ENCODE assay signal across 2 fruit fly cellular contexts in the genomic region with DNA sequence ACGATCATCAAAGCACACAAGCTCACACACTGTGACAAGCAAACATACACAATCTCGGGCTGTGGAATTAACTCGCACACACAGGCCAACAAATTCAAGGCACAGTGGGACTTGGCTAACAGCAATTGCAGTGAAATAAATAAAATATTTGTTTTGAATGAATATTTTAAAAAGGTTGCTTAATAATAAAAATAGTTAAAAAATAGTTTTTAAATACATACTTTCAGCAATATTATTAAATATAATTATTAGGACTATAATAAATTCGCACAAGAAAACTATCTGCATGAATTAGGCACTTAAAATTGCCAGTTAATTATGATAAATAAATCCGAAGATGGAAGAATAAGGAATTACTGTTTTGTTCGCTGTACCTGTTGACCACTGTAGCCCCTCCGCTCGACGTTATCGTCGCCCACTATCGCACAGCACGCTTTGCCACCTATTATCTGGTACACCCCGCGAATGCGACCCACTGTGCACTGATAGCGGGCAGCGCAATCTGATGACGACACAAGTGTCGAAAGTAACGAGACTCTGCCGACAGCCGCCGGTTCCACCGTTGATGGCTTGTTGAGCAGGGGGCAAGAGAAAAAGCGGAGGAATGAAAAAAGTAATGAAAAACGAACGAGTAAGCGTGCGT.
TF ChIP-seq lines count a peak whose summit lies in the region.

No protein-coding gene starts in this region.

TF ChIP-seq in whole organism, embryonic, 481 proteins besides CTCF, POLR2A, EP300 and RAD21 (continued from another document and continues in another):
- TF ChIP-seq HmgZ (tag; optimal IDR thresholded peaks at IDR 0.05; lab: Kevin White, UChicago) (peak; percentile 97), CG34376 (GFP tag; optimal IDR thresholded peaks at IDR 0.05; lab: Kevin White, UChicago) (peak; percentile 98), dimm (GFP tag; IDR thresholded peaks at IDR 0.05; lab: Robert Waterston, UW) (peak; percentile 91), CG13624 (GFP tag; optimal IDR thresholded peaks at IDR 0.05; lab: Kevin White, UChicago) (peak; percentile 84), Optix (GFP tag; IDR thresholded peaks at IDR 0.05; lab: Robert Waterston, UW) (peak; percentile 83), CG9215 (GFP tag; IDR thresholded peaks at IDR 0.05; lab: Robert Waterston, UW) (peak; percentile 97), BEAF-32 (GFP tag; optimal IDR thresholded peaks at IDR 0.05; lab: Kevin White, UChicago) (peak; percentile 37), crc (GFP tag; optimal IDR thresholded peaks at IDR 0.05; lab: Kevin White, UChicago) (peak; percentile 67), CG7745 (tag; optimal IDR thresholded peaks at IDR 0.05; lab: Kevin White, UChicago) (no peak), pho (GFP tag; optimal IDR thresholded peaks at IDR 0.05; lab: Kevin White, UChicago) (peak; percentile 87), Max (GFP tag; optimal IDR thresholded peaks at IDR 0.05; lab: Kevin White, UChicago) (peak; percentile 97), nerfin-2 (GFP tag; IDR thresholded peaks at IDR 0.05; lab: Robert Waterston, UW; ENCODE audit: partially characterized antibody) (0 out of 2 replicates have a peak, but pooled peaks have one; percentile 25), CoRest (tag; optimal IDR thresholded peaks at IDR 0.05; lab: Kevin White, UChicago) (peak; percentile 99), CG10209 (GFP tag; optimal IDR thresholded peaks at IDR 0.05; lab: Kevin White, UChicago) (peak; percentile 99), CG8944 (GFP tag; optimal IDR thresholded peaks at IDR 0.05; lab: Kevin White, UChicago) (peak; percentile 70), CG10959 (GFP tag; IDR thresholded peaks at IDR 0.05; lab: Robert Waterston, UW) (peak; percentile 86), CG16863 (GFP tag; optimal IDR thresholded peaks at IDR 0.05; lab: Kevin White, UChicago) (peak; percentile 84), CG14050 (GFP tag; IDR thresholded peaks at IDR 0.05; lab: Robert Waterston, UW) (peak; percentile 93), CG7963 (GFP tag; IDR thresholded peaks at IDR 0.05; lab: Robert Waterston, UW; ENCODE audit: partially characterized antibody) (0 out of 3 replicates have a peak, but pooled peaks have one; percentile 26), CG4730 (GFP tag; IDR thresholded peaks at IDR 0.05; lab: Robert Waterston, UW) (peak; percentile 94), CG10979 (tag; optimal IDR thresholded peaks at IDR 0.05; lab: Kevin White, UChicago) (peak; percentile 99), CG8478 (optimal IDR thresholded peaks at IDR 0.05; lab: Kevin White, UChicago) (no peak), CG31365 (tag; optimal IDR thresholded peaks at IDR 0.05; lab: Kevin White, UChicago) (peak; percentile 46), TFAM (GFP tag; optimal IDR thresholded peaks at IDR 0.05; lab: Kevin White, UChicago) (peak; percentile 77), hb (GFP tag; IDR thresholded peaks at IDR 0.05; lab: Robert Waterston, UW; ENCODE audit: partially characterized antibody) (0 out of 3 replicates have a peak, but pooled peaks have one; percentile 50), CG3838 (GFP tag; optimal IDR thresholded peaks at IDR 0.05; lab: Kevin White, UChicago) (peak; percentile 88), Fer1 (GFP tag; optimal IDR thresholded peaks at IDR 0.05; lab: Kevin White, UChicago) (peak; percentile 99), scrt (GFP tag; optimal IDR thresholded peaks at IDR 0.05; lab: Kevin White, UChicago) (peak; percentile 94), da (GFP tag; optimal IDR thresholded peaks at IDR 0.05; lab: Kevin White, UChicago) (peak; percentile 77), MESR4 (GFP tag; optimal IDR thresholded peaks at IDR 0.05; lab: Kevin White, UChicago) (peak; percentile 29), CG1647 (GFP tag; optimal IDR thresholded peaks at IDR 0.05; lab: Kevin White, UChicago) (peak; percentile 69), Dbx (GFP tag; IDR thresholded peaks at IDR 0.05; lab: Robert Waterston, UW) (peak; percentile 97), hth (optimal IDR thresholded peaks at IDR 0.05; lab: Kevin White, UChicago) (no peak), CG8388 (GFP tag; optimal IDR thresholded peaks at IDR 0.05; lab: Kevin White, UChicago) (peak; percentile 97), onecut (GFP tag; IDR thresholded peaks at IDR 0.05; lab: Robert Waterston, UW) (peak; percentile 92), zen2 (GFP tag; IDR thresholded peaks at IDR 0.05; lab: Robert Waterston, UW; ENCODE audit: partially characterized antibody) (no peak), nau (GFP tag; optimal IDR thresholded peaks at IDR 0.05; lab: Kevin White, UChicago) (peak; percentile 99), Rx (GFP tag; IDR thresholded peaks at IDR 0.05; lab: Robert Waterston, UW) (peak; percentile 88), B-H2 (GFP tag; optimal IDR thresholded peaks at IDR 0.05; lab: Kevin White, UChicago) (peak; percentile 95), p53 (GFP tag; optimal IDR thresholded peaks at IDR 0.05; lab: Kevin White, UChicago) (no peak), CG10543 (GFP tag; optimal IDR thresholded peaks at IDR 0.05; lab: Kevin White, UChicago) (peak; percentile 99), chm (GFP tag; IDR thresholded peaks at IDR 0.05; lab: Robert Waterston, UW) (peak; percentile 89), Xrp1 (GFP tag; IDR thresholded peaks at IDR 0.05; lab: Robert Waterston, UW) (peak; percentile 98), CG8281 (tag; optimal IDR thresholded peaks at IDR 0.05; lab: Kevin White, UChicago) (peak; percentile 91), CG34422 (GFP tag; IDR thresholded peaks at IDR 0.05; lab: Robert Waterston, UW) (peak; percentile 96; the same call in 2 of the 3 replicates), gcm (GFP tag; optimal IDR thresholded peaks at IDR 0.05; lab: Kevin White, UChicago) (peak; percentile 97), CG3163 (GFP tag; optimal IDR thresholded peaks at IDR 0.05; lab: Kevin White, UChicago) (peak; percentile 52), Hr39 (optimal IDR thresholded peaks at IDR 0.05; lab: Kevin White, UChicago) (no peak), Myb (GFP tag; optimal IDR thresholded peaks at IDR 0.05; lab: Kevin White, UChicago) (peak; percentile 50), zf30C (GFP tag; optimal IDR thresholded peaks at IDR 0.05; lab: Kevin White, UChicago) (no peak), Dek (tag; optimal IDR thresholded peaks at IDR 0.05; lab: Kevin White, UChicago) (peak; percentile 96), sens-2 (GFP tag; IDR thresholded peaks at IDR 0.05; lab: Robert Waterston, UW) (peak; percentile 76), dpn (GFP tag; optimal IDR thresholded peaks at IDR 0.05; lab: Kevin White, UChicago) (peak; percentile 86 to 98), sd (tag; optimal IDR thresholded peaks at IDR 0.05; lab: Kevin White, UChicago) (peak; percentile 96), trem (tag; optimal IDR thresholded peaks at IDR 0.05; lab: Kevin White, UChicago) (peak; percentile 92), CG2678 (tag; optimal IDR thresholded peaks at IDR 0.05; lab: Kevin White, UChicago) (peak; percentile 99), hbn (GFP tag; IDR thresholded peaks at IDR 0.05; lab: Robert Waterston, UW; ENCODE audit: partially characterized antibody) (no peak; the same call in 1 of the 2 replicates), phol (tag; optimal IDR thresholded peaks at IDR 0.05; lab: Kevin White, UChicago) (peak; percentile 98), fu2 (GFP tag; optimal IDR thresholded peaks at IDR 0.05; lab: Kevin White, UChicago) (peak; percentile 76)

TF ChIP-seq in whole organism, prepupa, 60 proteins besides CTCF, POLR2A, EP300 and RAD21 (continued from another document):
- TF ChIP-seq CG4318 (GFP tag; optimal IDR thresholded peaks at IDR 0.05; lab: Kevin White, UChicago) (peak; percentile 99), dac (GFP tag; optimal IDR thresholded peaks at IDR 0.05; lab: Kevin White, UChicago) (peak; percentile 96), fd59A (GFP tag; optimal IDR thresholded peaks at IDR 0.05; lab: Kevin White, UChicago) (peak; percentile 93), Met (GFP tag; optimal IDR thresholded peaks at IDR 0.05; lab: Kevin White, UChicago) (peak; percentile 96), Sox102F (GFP tag; optimal IDR thresholded peaks at IDR 0.05; lab: Kevin White, UChicago) (peak; percentile 92), CG15336 (GFP tag; IDR thresholded peaks at IDR 0.05; lab: Robert Waterston, UW) (peak; percentile 99), Ets96B (tag; optimal IDR thresholded peaks at IDR 0.05; lab: Kevin White, UChicago) (peak; percentile 95), CG8632 (GFP tag; optimal IDR thresholded peaks at IDR 0.05; lab: Kevin White, UChicago) (peak; percentile 98), Eip93F (GFP tag; optimal IDR thresholded peaks at IDR 0.05; lab: Kevin White, UChicago) (peak; percentile 71), CG8119 (GFP tag; IDR thresholded peaks at IDR 0.05; lab: Robert Waterston, UW) (peak; percentile 99), Eip75B (GFP tag; optimal IDR thresholded peaks at IDR 0.05; lab: Kevin White, UChicago) (peak; percentile 92), CG34406 (GFP tag; optimal IDR thresholded peaks at IDR 0.05; lab: Kevin White, UChicago) (peak; percentile 99)
TF ChIP-seq in whole organism, prepupa: peak in this region for 59.
